Worm (Caenorhabditis elegans): ENCODE data around the gene wht-8.
"Not testable (repeated sequence)": the region's sequence is repeated elsewhere in the genome, so short reads cannot be mapped to it uniquely, and the experiment has no call there.

wht-8 gene

ce11 chrIII:11202992-11203391 lies 15.6 kb upstream of the wht-8 start (continued):
- TF ChIP-seq mdl-1 (tag; optimal IDR thresholded peaks at IDR 0.05) (peak in 1 of 2 experiments; percentile 41), nhr-25 (tag; optimal IDR thresholded peaks at IDR 0.05; ENCODE audit: borderline replicate concordance, insufficient read depth) (no peak), nhr-28 (tag; optimal IDR thresholded peaks at IDR 0.05) (no peak), ceh-32 (tag; optimal IDR thresholded peaks at IDR 0.05; ENCODE audit: poor library complexity) (no peak), ctbp-1 (GFP tag; IDR thresholded peaks at IDR 0.05) (peak; percentile 76), aha-1 (tag) (peak; percentile 97), Y75B8A.6 (GFP tag; IDR thresholded peaks at IDR 0.05) (no peak), ama-1 (optimal IDR thresholded peaks at IDR 0.05) (no peak), madf-5 (GFP tag; IDR thresholded peaks at IDR 0.05) (no peak), tag-97 (GFP tag; IDR thresholded peaks at IDR 0.05) (no peak), lin-29 (GFP tag; IDR thresholded peaks at IDR 0.05) (no peak), F44E2.7 (GFP tag; IDR thresholded peaks at IDR 0.05) (no peak), snpc-1.2 (GFP tag; IDR thresholded peaks at IDR 0.05) (no peak), dmd-6 (GFP tag; IDR thresholded peaks at IDR 0.05) (peak; percentile 28; the same call in 1 of the 2 replicates), php-3 (GFP tag; IDR thresholded peaks at IDR 0.05) (no peak), gei-8 (GFP tag; optimal IDR thresholded peaks at IDR 0.05) (no peak), ztf-7 (tag; optimal IDR thresholded peaks at IDR 0.05) (no peak)

DNA sequence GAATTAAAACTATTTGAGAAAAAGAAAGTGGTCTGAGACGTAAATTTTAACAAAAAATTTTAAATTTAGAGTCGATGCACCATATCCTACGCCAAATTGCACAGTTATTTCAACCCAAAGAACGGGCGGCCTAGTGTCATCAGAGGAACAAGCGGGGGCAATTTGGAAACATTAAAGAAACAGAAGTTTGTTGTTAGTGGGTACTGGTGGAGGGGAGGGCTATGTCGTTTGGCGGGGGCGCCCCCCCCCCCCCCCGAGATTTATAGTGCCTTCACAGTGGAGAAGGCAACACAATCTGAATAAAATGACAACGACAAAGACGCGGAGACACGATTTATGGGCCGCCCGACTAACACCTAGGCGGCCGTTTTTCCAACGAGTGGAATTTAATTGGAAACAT lies 11.7 kb upstream of the wht-8 start:
- TF ChIP-seq lin-1 (GFP tag; IDR thresholded peaks at IDR 0.05) (no peak), hlh-11 (tag; optimal IDR thresholded peaks at IDR 0.05) (no peak), unc-62 (GFP tag; optimal IDR thresholded peaks at IDR 0.05 in 1 of 2) (peak in 1 of 2 experiments; percentile 60), unc-62 (tag; optimal IDR thresholded peaks at IDR 0.05) (no peak), dmd-6 (GFP tag; IDR thresholded peaks at IDR 0.05) (no peak)

DNA sequence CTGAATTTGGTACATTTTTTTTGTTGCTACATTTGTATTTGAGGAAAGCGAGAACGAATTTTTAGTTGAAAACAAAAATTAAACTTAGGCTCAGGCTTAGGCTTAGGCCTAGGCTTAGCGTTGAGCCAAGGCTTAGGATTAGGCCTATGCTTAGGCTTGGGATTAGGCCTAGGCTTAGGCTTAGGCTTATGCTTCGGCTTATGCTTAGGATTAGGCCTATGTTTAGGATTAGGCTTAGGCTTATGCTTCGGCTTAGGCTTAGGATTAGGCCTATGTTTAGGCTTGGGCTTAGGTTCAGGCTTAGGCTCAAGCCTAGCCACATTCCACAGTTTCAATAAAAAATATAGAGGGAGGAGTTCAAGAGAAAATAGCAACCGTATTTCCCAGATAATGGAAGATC lies 10.8 kb upstream of the wht-8 start:
- TF ChIP-seq gei-8 (GFP tag; optimal IDR thresholded peaks at IDR 0.05) (no peak), lim-7 (GFP tag; IDR thresholded peaks at IDR 0.05) (no peak), mes-2 (tag; optimal IDR thresholded peaks at IDR 0.05; ENCODE audit: poor library complexity, severe bottlenecking) (no peak), aha-1 (tag) (no peak)

DNA sequence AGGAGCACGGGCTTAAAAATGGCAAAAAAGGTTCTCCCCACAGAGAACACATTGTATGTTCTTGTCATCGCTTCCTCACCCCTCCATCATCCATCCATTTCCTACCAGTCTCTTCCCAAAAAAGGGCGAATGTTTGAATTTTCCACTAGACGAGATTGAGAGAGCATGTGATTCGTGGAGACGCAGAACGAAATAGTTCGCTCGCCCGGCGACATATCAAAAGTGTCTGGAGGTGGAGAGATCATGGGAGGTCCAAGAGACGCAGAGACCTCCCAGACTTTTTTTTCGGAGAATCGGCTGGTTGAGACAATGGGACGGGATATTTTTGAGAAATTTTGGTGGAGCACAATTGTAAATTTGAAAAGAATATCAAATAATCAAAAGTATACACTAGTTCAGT lies 10.2 kb upstream of the wht-8 start:
- peak; percentile 29 for TF ChIP-seq aha-1 (tag)
- TF ChIP-seq daf-12 (tag; optimal IDR thresholded peaks at IDR 0.05) = no peak

DNA sequence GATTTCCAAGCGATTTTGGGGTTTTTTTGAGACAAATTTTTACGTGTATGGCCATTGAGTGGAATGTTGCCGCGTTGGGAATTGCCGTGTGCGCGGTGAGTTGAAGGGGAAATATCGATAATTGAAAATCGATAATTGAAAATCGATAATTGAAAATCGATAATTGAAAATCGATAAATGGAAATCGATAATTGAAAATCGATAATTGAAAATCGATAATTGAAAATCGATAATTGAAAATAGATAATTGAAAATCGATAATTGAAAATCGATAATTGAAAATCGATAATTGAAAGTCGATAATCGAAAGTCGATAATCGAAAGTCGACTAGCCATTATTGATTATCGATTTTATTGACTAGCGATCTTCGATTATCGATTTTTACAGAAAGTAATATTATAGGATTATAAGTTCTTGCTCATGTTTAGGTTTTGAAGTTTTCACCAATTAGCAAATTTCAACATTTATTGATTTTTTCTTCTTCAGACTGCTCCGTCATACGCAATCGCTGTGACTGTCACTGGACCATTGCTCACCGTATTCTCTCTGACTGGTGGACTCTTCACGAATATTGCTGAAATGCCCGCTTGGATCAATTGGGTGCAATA lies 3.1 kb downstream of the wht-8 start:
- TF ChIP-seq aly-2 (tag; optimal IDR thresholded peaks at IDR 0.05) (no peak), daf-16 (GFP tag; optimal IDR thresholded peaks at IDR 0.05) (no peak), daf-16 (tag; optimal IDR thresholded peaks at IDR 0.05) (no peak), skn-1 (tag; optimal IDR thresholded peaks at IDR 0.05) (no peak), ceh-28 (tag; optimal IDR thresholded peaks at IDR 0.05) (peak; percentile 99)

DNA sequence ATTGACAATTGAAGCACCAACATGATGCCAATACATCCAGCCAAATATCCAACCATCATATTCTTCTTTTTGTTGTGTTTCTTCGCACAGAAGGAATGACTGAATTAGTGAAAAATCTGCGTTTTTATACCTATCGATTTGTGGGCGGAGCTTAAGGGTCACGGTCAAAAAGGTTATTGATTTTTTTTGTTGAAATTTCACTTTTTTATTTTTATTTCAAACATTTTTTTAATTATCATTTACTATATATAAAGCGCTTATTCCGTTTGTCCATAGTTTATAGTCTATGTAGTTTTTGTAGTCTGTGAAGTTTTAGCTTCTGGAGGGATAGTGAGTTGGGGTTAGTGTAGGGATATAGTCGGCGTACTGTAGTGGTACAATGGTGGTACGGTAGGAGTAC lies 5.4 kb downstream of the wht-8 start, which contains the start of gene Y47D3A.13:
TSS of gene Y47D3A.13 (minus strand) at position 101 of the 400 bp plus-strand sequence.
- not testable (repeated sequence) for TF ChIP-seq hlh-11, mep-1, lin-15B (tag; optimal IDR thresholded peaks at IDR 0.05)
